Worm (Caenorhabditis elegans) whole organism, L1 larva: ENCODE measurements around the gene D2096.11.

ENCODE experiments used
- C16A3.4 ChIP-seq: fragments of 150-350 bp; optimal IDR thresholded peaks from 2 replicates; lab custom pipeline; 2014; ENCODE audit warnings: missing biosample characterization, missing genetic modification characterization
- C34B4.2 ChIP-seq: sonication (generic microtip); optimal IDR thresholded peaks from 2 replicates; lab custom pipeline; 2017; ENCODE audit warnings: mild to moderate bottlenecking, missing genetic modification characterization, missing compliant biosample characterization
- Y116A8C.19 ChIP-seq: sonication (generic microtip); optimal IDR thresholded peaks from 2 replicates; lab custom pipeline; 2016; ENCODE audit warnings: missing compliant biosample characterization, missing genetic modification characterization, borderline replicate concordance
- alr-1 ChIP-seq: fragments of 200-800 bp; sonication (Bioruptor generic); optimal IDR thresholded peaks from 2 replicates; lab custom pipeline; 2018; ENCODE audit warnings: borderline replicate concordance, mild to moderate bottlenecking, missing genetic modification characterization, missing compliant biosample characterization
- aly-2 ChIP-seq: fragments of 150-350 bp; optimal IDR thresholded peaks from 2 replicates; lab custom pipeline; 2014; ENCODE audit warnings: missing biosample characterization, missing genetic modification characterization
- ama-1 ChIP-seq: fragments of 150-350 bp; optimal IDR thresholded peaks from 2 replicates; lab custom pipeline; 2014
- ceh-63 ChIP-seq: fragments of 200-800 bp; sonication (Bioruptor generic); optimal IDR thresholded peaks from 2 replicates; lab custom pipeline; 2018; ENCODE audit warnings: mild to moderate bottlenecking, missing genetic modification characterization, missing compliant biosample characterization
- ceh-8 ChIP-seq: fragments of 200-800 bp; sonication (Bioruptor generic); optimal IDR thresholded peaks from 2 replicates; lab custom pipeline; 2018; ENCODE audit warnings: mild to moderate bottlenecking, missing genetic modification characterization, moderate library complexity, missing compliant biosample characterization
- ces-1 ChIP-seq: fragments of 150-350 bp; optimal IDR thresholded peaks from 2 replicates; lab custom pipeline; 2014; ENCODE audit warnings: missing biosample characterization, missing genetic modification reagents, missing genetic modification characterization
- efl-1 ChIP-seq, 4 experiments: fragments of 150-350 bp; optimal IDR thresholded peaks in 3 of 4; peaks in 1 of 4; 1 replicate in 1 of 4; 2 replicates in 3 of 4; lab custom pipeline; 2014; ENCODE audit warnings: missing biosample characterization in 2 of 4, missing genetic modification characterization in 2 of 4, missing genetic modification reagents in 2 of 4
- egl-13 ChIP-seq: sonication (generic microtip); optimal IDR thresholded peaks from 2 replicates; lab custom pipeline; 2016; ENCODE audit warnings: missing genotype, missing genetic modification reagents, missing genetic modification characterization, missing compliant biosample characterization
- elt-2 ChIP-seq: sonication (generic microtip); optimal IDR thresholded peaks from 2 replicates; lab custom pipeline; 2016; ENCODE audit warnings: missing genetic modification characterization, mild to moderate bottlenecking, inconsistent platforms, missing compliant biosample characterization, missing genetic modification reagents
- ets-5 ChIP-seq: fragments of 200-800 bp; sonication (Bioruptor generic); IDR thresholded peaks from 2 replicates; pipeline ENCODE4 v1.3.6; 2022; ENCODE audit warnings: missing genetic modification characterization, missing compliant biosample characterization
- fkh-4 ChIP-seq: sonication (generic microtip); optimal IDR thresholded peaks from 2 replicates; lab custom pipeline; 2016; ENCODE audit warnings: missing compliant biosample characterization, missing genetic modification characterization, borderline replicate concordance
- fkh-8 ChIP-seq: sonication (generic microtip); optimal IDR thresholded peaks from 2 replicates; lab custom pipeline; 2016; ENCODE audit warnings: mild to moderate bottlenecking, missing genetic modification characterization, missing compliant biosample characterization
- grh-1 ChIP-seq: fragments of 200-800 bp; sonication (Bioruptor generic); IDR thresholded peaks from 2 replicates; pipeline ENCODE4 v1.3.6; 2022; ENCODE audit warnings: missing genetic modification reagents, missing genetic modification characterization, missing compliant biosample characterization
- hlh-17 ChIP-seq: fragments of 200-800 bp; sonication (Bioruptor generic); optimal IDR thresholded peaks from 2 replicates; lab custom pipeline; 2018; ENCODE audit warnings: missing genetic modification characterization, mild to moderate bottlenecking, missing compliant biosample characterization, moderate library complexity, borderline replicate concordance
- hlh-4 ChIP-seq: sonication (generic microtip); optimal IDR thresholded peaks from 2 replicates; lab custom pipeline; 2016; ENCODE audit warnings: mild to moderate bottlenecking, missing genetic modification characterization, missing compliant biosample characterization
- lin-13 ChIP-seq: fragments of 150-350 bp; optimal IDR thresholded peaks from 2 replicates; lab custom pipeline; 2014; ENCODE audit warnings: missing biosample characterization, missing genetic modification reagents, missing genetic modification characterization
- lin-14 ChIP-seq: fragments of 200-800 bp; sonication (Bioruptor generic); optimal IDR thresholded peaks from 2 replicates; lab custom pipeline; 2018; ENCODE audit warnings: mild to moderate bottlenecking, missing genetic modification characterization, moderate library complexity, missing compliant biosample characterization
- lin-15B ChIP-seq: fragments of 150-350 bp; sonication (generic microtip); optimal IDR thresholded peaks from 3 replicates; lab custom pipeline; 2014; ENCODE audit warnings: missing biosample characterization, missing genetic modification characterization
- lin-39 ChIP-seq: fragments of 150-350 bp; optimal IDR thresholded peaks from 2 replicates; lab custom pipeline; 2014; ENCODE audit warnings: missing biosample characterization, missing genetic modification reagents, missing genetic modification characterization
- mep-1 ChIP-seq: fragments of 150-350 bp; optimal IDR thresholded peaks from 2 replicates; lab custom pipeline; 2014; ENCODE audit warnings: missing biosample characterization, missing genetic modification characterization
- nhr-12 ChIP-seq: sonication (generic microtip); optimal IDR thresholded peaks from 2 replicates; lab custom pipeline; 2017; ENCODE audit warnings: missing biosample characterization, missing genetic modification characterization
- nhr-237 ChIP-seq: fragments of 150-350 bp; optimal IDR thresholded peaks from 2 replicates; lab custom pipeline; 2014; ENCODE audit warnings: missing biosample characterization, missing genetic modification characterization
- nhr-76 ChIP-seq: sonication (generic microtip); optimal IDR thresholded peaks from 2 replicates; lab custom pipeline; 2017; ENCODE audit warnings: missing biosample characterization, missing genetic modification characterization
- nhr-90 ChIP-seq: sonication (generic microtip); optimal IDR thresholded peaks from 2 replicates; lab custom pipeline; 2016; ENCODE audit warnings: mild to moderate bottlenecking, missing genetic modification characterization, missing compliant biosample characterization; ENCODE audit not compliant: poor library complexity
- pag-3 ChIP-seq: sonication (generic microtip); optimal IDR thresholded peaks from 2 replicates; lab custom pipeline; 2017; ENCODE audit warnings: missing genetic modification characterization, mild to moderate bottlenecking, missing compliant biosample characterization, antibody characterized with exemption, borderline replicate concordance; ENCODE audit not compliant: insufficient read depth
- pax-3 ChIP-seq: fragments of 200-800 bp; sonication (Bioruptor generic); optimal IDR thresholded peaks from 2 replicates; lab custom pipeline; 2018; ENCODE audit warnings: mild to moderate bottlenecking, missing genetic modification characterization, moderate library complexity, missing compliant biosample characterization
- pqm-1 ChIP-seq: sonication (generic microtip); optimal IDR thresholded peaks from 3 replicates; lab custom pipeline; 2017; ENCODE audit warnings: missing biosample characterization, missing genetic modification characterization
- rnt-1 ChIP-seq: sonication (generic microtip); optimal IDR thresholded peaks from 2 replicates; lab custom pipeline; 2016; ENCODE audit warnings: mild to moderate bottlenecking, missing genetic modification characterization, moderate library complexity, missing compliant biosample characterization
- skn-1 ChIP-seq: fragments of 150-350 bp; optimal IDR thresholded peaks from 2 replicates; lab custom pipeline; 2014; ENCODE audit warnings: missing biosample characterization, missing genetic modification characterization
- sup-37 ChIP-seq: fragments of 200-800 bp; sonication (Bioruptor generic); optimal IDR thresholded peaks from 2 replicates; lab custom pipeline; 2018; ENCODE audit warnings: mild to moderate bottlenecking, missing genetic modification characterization, missing compliant biosample characterization
- tbx-2 ChIP-seq: sonication (generic microtip); optimal IDR thresholded peaks from 2 replicates; lab custom pipeline; 2016; ENCODE audit warnings: missing genetic modification characterization, missing compliant biosample characterization
- tlp-1 ChIP-seq: fragments of 150-350 bp; optimal IDR thresholded peaks from 2 replicates; lab custom pipeline; 2014; ENCODE audit warnings: missing biosample characterization, missing genetic modification characterization
- unc-130 ChIP-seq: fragments of 150-350 bp; optimal IDR thresholded peaks from 2 replicates; lab custom pipeline; 2017; ENCODE audit warnings: missing biosample characterization, missing genetic modification characterization, inconsistent platforms
- unc-30 ChIP-seq: sonication (generic microtip); optimal IDR thresholded peaks from 2 replicates; lab custom pipeline; 2017; ENCODE audit warnings: missing biosample characterization, missing genetic modification characterization
- unc-62 ChIP-seq: fragments of 150-350 bp; optimal IDR thresholded peaks from 2 replicates; lab custom pipeline; 2014; ENCODE audit warnings: missing biosample characterization, missing genetic modification reagents, missing genetic modification characterization
- unc-86 ChIP-seq: sonication (generic microtip); optimal IDR thresholded peaks from 2 replicates; lab custom pipeline; 2016; ENCODE audit warnings: missing genetic modification characterization, missing compliant biosample characterization
- zag-1 ChIP-seq: fragments of 150-350 bp; optimal IDR thresholded peaks from 2 replicates; lab custom pipeline; 2014; ENCODE audit warnings: missing biosample characterization, missing genetic modification characterization
- ztf-11 ChIP-seq, 2 experiments: sonication (generic microtip); optimal IDR thresholded peaks; 2 replicates each; lab custom pipeline; 2016 to 2017; ENCODE audit warnings: missing genetic modification characterization in 2 of 2, missing biosample characterization in 1 of 2, missing compliant biosample characterization in 1 of 2
- ztf-4 ChIP-seq: fragments of 150-350 bp; optimal IDR thresholded peaks from 2 replicates; lab custom pipeline; 2014; ENCODE audit warnings: missing biosample characterization, missing genetic modification characterization

D2096.11 gene

ce11 chrIV:8379278-8379677 is 14.7 kb downstream of the D2096.11 start, which contains the start of gene nap-1 (continued):
- TF ChIP-seq aly-2 = no peak
- peak; percentile 85 for TF ChIP-seq unc-130 (tag; lab: Kevin White, UChicago)
- TF ChIP-seq lin-39 (tag; lab: Kevin White, UChicago) = no peak
- TF ChIP-seq ces-1 (GFP tag; lab: Kevin White, UChicago) = no peak
- TF ChIP-seq alr-1 (tag; lab: Kevin White, UChicago) = no peak
- TF ChIP-seq lin-15B (tag; lab: Kevin White, UChicago) = peak; percentile 58
- TF ChIP-seq elt-2 (tag; lab: Kevin White, UChicago) = peak; percentile 23
- TF ChIP-seq unc-30 (tag; lab: Kevin White, UChicago) = no peak
- TF ChIP-seq skn-1 = peak; percentile 77
- TF ChIP-seq fkh-4 (tag; lab: Kevin White, UChicago) = no peak
- no peak for TF ChIP-seq hlh-17 (GFP tag; lab: Kevin White, UChicago)
- no peak for TF ChIP-seq ztf-4 (tag; lab: Kevin White, UChicago)
- peak; percentile 69 for TF ChIP-seq fkh-8 (tag; lab: Kevin White, UChicago)
- peak; percentile 84 for TF ChIP-seq lin-14 (GFP tag; lab: Kevin White, UChicago)
- no peak for TF ChIP-seq tlp-1 (tag; lab: Kevin White, UChicago)
- TF ChIP-seq C34B4.2 (tag; lab: Kevin White, UChicago) = no peak
- TF ChIP-seq efl-1 (optimal IDR thresholded peaks at IDR 0.05; lab: Kevin White, UChicago) = peak; percentile 81
- TF ChIP-seq efl-1 (GFP tag; optimal IDR thresholded peaks at IDR 0.05 in 1 of 2; lab: Kevin White, UChicago) = peak; percentile 70 to 97
- no peak for TF ChIP-seq nhr-12 (tag; lab: Kevin White, UChicago)
- TF ChIP-seq nhr-237 (tag; lab: Kevin White, UChicago) = peak; percentile 15
- no peak for TF ChIP-seq sup-37 (GFP tag; lab: Kevin White, UChicago)
- no peak for TF ChIP-seq ceh-8
- TF ChIP-seq ets-5 (GFP tag; lab: Robert Waterston, UW) = no peak
- TF ChIP-seq egl-13 (tag; lab: Kevin White, UChicago) = peak; percentile 23
- TF ChIP-seq nhr-90 (tag; lab: Kevin White, UChicago) = peak; percentile 61
- no peak for TF ChIP-seq Y116A8C.19 (tag; lab: Kevin White, UChicago)
- TF ChIP-seq unc-86 (tag; lab: Kevin White, UChicago) = peak; percentile 58
- peak; percentile 81 for TF ChIP-seq lin-13 (GFP tag; lab: Kevin White, UChicago)
- no peak for TF ChIP-seq unc-62 (GFP tag; lab: Kevin White, UChicago)
- TF ChIP-seq pqm-1 (tag; lab: Kevin White, UChicago) = peak; percentile 41
- TF ChIP-seq ztf-11 (tag; optimal IDR thresholded peaks at IDR 0.05; lab: Kevin White, UChicago) = no peak
- TF ChIP-seq, all 84 proteins: peak for 42

ce11 chrIV:8378280-8378679 is 15.7 kb downstream of the D2096.11 start:
- TF ChIP-seq rnt-1 (tag; lab: Kevin White, UChicago) (no peak), ceh-63 (GFP tag; lab: Kevin White, UChicago) (no peak), hlh-4 (tag; lab: Kevin White, UChicago) (no peak), tbx-2 (tag; lab: Kevin White, UChicago) (no peak), ama-1 (lab: Kevin White, UChicago) (no peak), sup-37 (GFP tag; lab: Kevin White, UChicago) (no peak), fkh-8 (tag; lab: Kevin White, UChicago) (no peak), pqm-1 (tag; lab: Kevin White, UChicago) (no peak)

ce11 chrIV:8377501-8377900 is 16.5 kb downstream of the D2096.11 start, which contains the start of gene D2096.7:
Gene D2096.7 (minus strand): TSS chrIV:8377630.
- TF ChIP-seq mep-1 (no peak), tlp-1 (tag; lab: Kevin White, UChicago) (no peak), lin-13 (GFP tag; lab: Kevin White, UChicago) (no peak), pag-3 (no peak), nhr-76 (no peak), zag-1 (no peak), ets-5 (GFP tag; lab: Robert Waterston, UW) (no peak), lin-14 (GFP tag; lab: Kevin White, UChicago) (no peak), grh-1 (0 out of 2 replicates have a peak, but pooled peaks have one; percentile 11), unc-30 (tag; lab: Kevin White, UChicago) (no peak), aly-2 (peak; percentile 43), C16A3.4 (no peak), pax-3 (tag; lab: Kevin White, UChicago) (no peak)
